Fruit fly (Drosophila melanogaster): ENCODE measurements around the gene CG43779.

- TF ChIP-seq usp (GFP tag; optimal IDR thresholded peaks at IDR 0.05) = no peak
- no peak for TF ChIP-seq fru (GFP tag; optimal IDR thresholded peaks at IDR 0.05)
- no peak for TF ChIP-seq Abd-B (GFP tag; optimal IDR thresholded peaks at IDR 0.05)
- TF ChIP-seq Myc (optimal IDR thresholded peaks at IDR 0.05) = peak; percentile 37
- no peak for TF ChIP-seq Jra (GFP tag; optimal IDR thresholded peaks at IDR 0.05)
- no peak for TF ChIP-seq Sp1 (GFP tag; optimal IDR thresholded peaks at IDR 0.05)
- no peak for TF ChIP-seq CrebA (GFP tag; optimal IDR thresholded peaks at IDR 0.05; ENCODE audit: borderline replicate concordance)
Observed at dm6 chr2L:13349237-13349902, 42.8 kb upstream of the CG43779 start.
